Worm (Caenorhabditis elegans) whole organism, young adult: ENCODE measurements around the gene C23H3.5.

Experiments
- F23B12.7 ChIP-seq: sonication (generic microtip); optimal IDR thresholded peaks from 2 replicates; lab custom pipeline; 2017; ENCODE audit warnings: missing genetic modification characterization, mild to moderate bottlenecking, missing compliant biosample characterization, antibody characterized with exemption, moderate library complexity; ENCODE audit not compliant: insufficient read depth
- dpff-1 ChIP-seq: sonication (generic microtip); optimal IDR thresholded peaks from 2 replicates; lab custom pipeline; 2017; ENCODE audit warnings: mild to moderate bottlenecking, missing genetic modification characterization, missing compliant biosample characterization
- dpl-1 ChIP-seq: fragments of 150-350 bp; optimal IDR thresholded peaks from 2 replicates; lab custom pipeline; 2014; ENCODE audit warnings: missing biosample characterization, missing genetic modification reagents, missing genetic modification characterization
- efl-1 ChIP-seq: fragments of 150-350 bp; optimal IDR thresholded peaks from 2 replicates; lab custom pipeline; 2014; ENCODE audit warnings: missing biosample characterization, missing genetic modification reagents, missing genetic modification characterization
- egl-18 ChIP-seq: fragments of 200-800 bp; sonication (Bioruptor generic); IDR thresholded peaks from 2 replicates; pipeline ENCODE4 v1.3.6; 2022; ENCODE audit warnings: missing genetic modification reagents, missing genetic modification characterization, missing compliant biosample characterization
- lsl-1 ChIP-seq: fragments of 200-800 bp; sonication (Bioruptor generic); optimal IDR thresholded peaks from 2 replicates; lab custom pipeline; 2018; ENCODE audit warnings: mild to moderate bottlenecking, missing genetic modification characterization, moderate library complexity, missing compliant biosample characterization
- nhr-27 ChIP-seq: fragments of 200-800 bp; sonication (Bioruptor generic); optimal IDR thresholded peaks from 2 replicates; lab custom pipeline; 2018; ENCODE audit warnings: mild to moderate bottlenecking, missing genetic modification characterization, moderate library complexity, missing compliant biosample characterization
- pbrm-1 ChIP-seq: fragments of 200-800 bp; sonication (Bioruptor generic); IDR thresholded peaks from 2 replicates; pipeline ENCODE4 v1.3.6; 2022; ENCODE audit warnings: missing genetic modification reagents, missing genetic modification characterization, missing compliant biosample characterization
- rcor-1 ChIP-seq: fragments of 200-800 bp; sonication (Bioruptor generic); IDR thresholded peaks from 2 replicates; pipeline ENCODE4 v1.3.6; 2022; ENCODE audit warnings: missing genetic modification reagents, missing genetic modification characterization, missing compliant biosample characterization
- somi-1 ChIP-seq: fragments of 200-800 bp; sonication (Bioruptor generic); optimal IDR thresholded peaks from 2 replicates; lab custom pipeline; 2018; ENCODE audit warnings: mild to moderate bottlenecking, missing genetic modification characterization, missing compliant biosample characterization
- tlf-1 ChIP-seq: fragments of 200-800 bp; sonication (Bioruptor generic); optimal IDR thresholded peaks from 2 replicates; lab custom pipeline; 2018; ENCODE audit warnings: mild to moderate bottlenecking, missing genetic modification characterization, missing compliant biosample characterization
- ztf-25 ChIP-seq: fragments of 200-800 bp; sonication (Bioruptor generic); IDR thresholded peaks from 2 replicates; pipeline ENCODE4 v1.3.6; 2022; ENCODE audit warnings: missing genetic modification reagents, missing genetic modification characterization, missing compliant biosample characterization

ce11 chrII:41914-42313, 5.5 kb upstream of the C23H3.5 start, which contains the start of gene F23F1.10:
- TF ChIP-seq dpl-1 (GFP tag; lab: Kevin White, UChicago), result no peak
- peak; percentile 34 for TF ChIP-seq tlf-1 (GFP tag; lab: Kevin White, UChicago)
- no peak for TF ChIP-seq F23B12.7
- TF ChIP-seq dpff-1 (tag; lab: Kevin White, UChicago), result no peak
- TF ChIP-seq somi-1 (GFP tag; lab: Kevin White, UChicago), result no peak
- no peak for TF ChIP-seq egl-18 (GFP tag; lab: Robert Waterston, UW)
- no peak for TF ChIP-seq nhr-27
- no peak for TF ChIP-seq rcor-1 (GFP tag; lab: Robert Waterston, UW)
- peak; percentile 4 for TF ChIP-seq efl-1
- no peak for TF ChIP-seq ztf-25
- TF ChIP-seq pbrm-1 (GFP tag; lab: Robert Waterston, UW), result peak; percentile 55; the same call in 1 of the 2 replicates
- no peak for TF ChIP-seq lsl-1 (GFP tag; lab: Kevin White, UChicago)
